Fruit fly (Drosophila melanogaster): ENCODE results near the gene RabGGTb.

RabGGTb gene

DNA sequence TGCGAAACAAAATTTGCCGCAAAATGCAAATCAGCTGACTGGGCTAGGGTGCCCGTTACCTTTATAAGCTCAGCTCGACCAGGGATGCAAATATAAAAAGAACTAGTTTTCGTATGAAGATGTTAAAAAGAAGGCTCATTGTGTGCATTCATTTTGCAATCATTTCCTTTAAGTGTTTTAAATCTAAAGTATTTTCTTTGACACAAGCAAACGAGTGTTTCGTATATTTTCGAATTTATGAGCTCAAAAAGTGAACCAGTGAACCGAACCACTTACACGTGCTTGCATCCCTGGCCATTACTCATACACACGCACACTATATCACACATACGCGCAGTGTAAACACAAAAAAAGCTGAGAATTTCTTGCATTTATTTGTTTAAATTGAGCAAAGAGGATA, 724 bp upstream of the RabGGTb start, which contains the start of the genes Prx6a and Sbat (continued):
- TF ChIP-seq Gug (GFP tag; IDR thresholded peaks at IDR 0.05) (peak; percentile 56; the same call in 2 of the 4 replicates), CG34224 (GFP tag; IDR thresholded peaks at IDR 0.05; ENCODE audit: partially characterized antibody) (no peak), CG18764 (GFP tag; optimal IDR thresholded peaks at IDR 0.05) (peak; percentile 57), CG10267 (tag; optimal IDR thresholded peaks at IDR 0.05) (peak; percentile 58), ash1 (GFP tag; optimal IDR thresholded peaks at IDR 0.05) (no peak), CG1832 (GFP tag; optimal IDR thresholded peaks at IDR 0.05) (no peak), pros (GFP tag; optimal IDR thresholded peaks at IDR 0.05) (no peak), ato (GFP tag; IDR thresholded peaks at IDR 0.05; ENCODE audit: partially characterized antibody) (no peak), CG10543 (GFP tag; optimal IDR thresholded peaks at IDR 0.05) (peak; percentile 80), so (GFP tag; IDR thresholded peaks at IDR 0.05) (no peak), CG7963 (GFP tag; IDR thresholded peaks at IDR 0.05; ENCODE audit: partially characterized antibody) (no peak), chif (GFP tag; optimal IDR thresholded peaks at IDR 0.05) (peak; percentile 35 to 60), bsh (GFP tag; optimal IDR thresholded peaks at IDR 0.05) (peak in 1 of 2 experiments; percentile 66), ewg (GFP tag; optimal IDR thresholded peaks at IDR 0.05) (peak; percentile 39), ci (GFP tag; IDR thresholded peaks at IDR 0.05) (peak; percentile 50; the same call in 1 of the 3 replicates), C15 (GFP tag; IDR thresholded peaks at IDR 0.05) (no peak), Fer2 (tag; optimal IDR thresholded peaks at IDR 0.05) (peak; percentile 66), bbx (GFP tag; IDR thresholded peaks at IDR 0.05; ENCODE audit: partially characterized antibody) (no peak), CG15269 (tag; optimal IDR thresholded peaks at IDR 0.05) (peak; percentile 69), sima (GFP tag; optimal IDR thresholded peaks at IDR 0.05) (peak; percentile 21), caup (GFP tag; optimal IDR thresholded peaks at IDR 0.05; ENCODE audit: severe bottlenecking) (peak; percentile 56), Trl (optimal IDR thresholded peaks at IDR 0.05) (no peak), Trl (GFP tag; optimal IDR thresholded peaks at IDR 0.05) (peak; percentile 83), lilli (GFP tag; optimal IDR thresholded peaks at IDR 0.05) (peak; percentile 98), nerfin-2 (GFP tag; IDR thresholded peaks at IDR 0.05; ENCODE audit: partially characterized antibody) (no peak), CG11085 (GFP tag; IDR thresholded peaks at IDR 0.05) (peak; percentile 59), CG3995 (GFP tag; optimal IDR thresholded peaks at IDR 0.05) (peak; percentile 34), Dip2 (GFP tag; IDR thresholded peaks at IDR 0.05) (no peak), Ssrp (tag; optimal IDR thresholded peaks at IDR 0.05) (peak; percentile 60), ham (GFP tag; IDR thresholded peaks at IDR 0.05) (no peak), CG10462 (GFP tag; optimal IDR thresholded peaks at IDR 0.05) (peak; percentile 7), her (GFP tag; optimal IDR thresholded peaks at IDR 0.05) (peak; percentile 69), seq (GFP tag; IDR thresholded peaks at IDR 0.05) (no peak), sisA (GFP tag; IDR thresholded peaks at IDR 0.05) (peak; percentile 70), pita (GFP tag; optimal IDR thresholded peaks at IDR 0.05) (no peak), z (GFP tag; IDR thresholded peaks at IDR 0.05) (no peak), grn (GFP tag; optimal IDR thresholded peaks at IDR 0.05) (no peak), br (optimal IDR thresholded peaks at IDR 0.05) (no peak), gem (tag; optimal IDR thresholded peaks at IDR 0.05) (peak; percentile 79), fd102C (GFP tag; optimal IDR thresholded peaks at IDR 0.05) (peak; percentile 20), sd (tag; optimal IDR thresholded peaks at IDR 0.05) (peak; percentile 46), stc (GFP tag; IDR thresholded peaks at IDR 0.05) (peak; percentile 45; the same call in 1 of the 2 replicates), pzg (GFP tag; optimal IDR thresholded peaks at IDR 0.05) (peak; percentile 84), cwo (GFP tag; optimal IDR thresholded peaks at IDR 0.05) (peak; percentile 30), GATAe (GFP tag; conservative IDR thresholded peaks at IDR 0.05) (no peak; the same call in 1 of the 2 replicates), CG18262 (tag; optimal IDR thresholded peaks at IDR 0.05) (peak; percentile 63), Dek (tag; optimal IDR thresholded peaks at IDR 0.05) (peak; percentile 65), Usf (GFP tag; optimal IDR thresholded peaks at IDR 0.05) (peak; percentile 52), fru (optimal IDR thresholded peaks at IDR 0.05) (no peak), Hr3 (GFP tag; optimal IDR thresholded peaks at IDR 0.05) (peak; percentile 56), CG32772 (GFP tag; IDR thresholded peaks at IDR 0.05) (peak; percentile 36; the same call in 1 of the 2 replicates)

All from whole organism, embryonic.